Worm (Caenorhabditis elegans) whole organism, L4 larva: ENCODE measurements around the gene grld-1.

Experiments
- ama-1 ChIP-seq: fragments of 150-350 bp; optimal IDR thresholded peaks from 2 replicates; lab custom pipeline; 2014; ENCODE audit warnings: inconsistent platforms, mixed read lengths
- lir-3 ChIP-seq: sonication (generic microtip); optimal IDR thresholded peaks from 2 replicates; lab custom pipeline; 2016; ENCODE audit warnings: mild to moderate bottlenecking, missing genetic modification characterization, missing compliant biosample characterization
- nhr-10 ChIP-seq: fragments of 150-350 bp; optimal IDR thresholded peaks from 2 replicates; lab custom pipeline; 2014; ENCODE audit warnings: missing biosample characterization, missing genetic modification characterization

- TF ChIP-seq lir-3 (tag; lab: Kevin White, UChicago) (no peak), ama-1 (lab: Kevin White, UChicago) (no peak), nhr-10 (tag; lab: Kevin White, UChicago) (no peak)
These were observed 15.3 kb upstream of the grld-1 start for ce11 chrIV:141022-141421.
